Fruit fly (Drosophila melanogaster) whole organism, adult: Measurements from ENCODE around the gene CG16854.

Experiments used
- CG11617 ChIP-seq: fragments of 200-800 bp; sonication (Bioruptor generic); optimal IDR thresholded peaks from 2 replicates; lab custom pipeline; 2017; ENCODE audit warnings: mild to moderate bottlenecking, missing biosample characterization, missing genetic modification reagents, missing genetic modification characterization
- CG12768 ChIP-seq: fragments of 200-800 bp; sonication (Bioruptor generic); optimal IDR thresholded peaks from 2 replicates; lab custom pipeline; 2017; ENCODE audit warnings: missing biosample characterization, missing genetic modification characterization, mild to moderate bottlenecking, moderate library complexity, missing genetic modification reagents
- CG14711 ChIP-seq: fragments of 200-800 bp; sonication (Bioruptor generic); optimal IDR thresholded peaks from 2 replicates; lab custom pipeline; 2018; ENCODE audit warnings: missing biosample characterization, mild to moderate bottlenecking, missing genetic modification characterization, moderate library complexity
- CG1620 ChIP-seq: fragments of 200-800 bp; sonication (Bioruptor generic); optimal IDR thresholded peaks from 2 replicates; lab custom pipeline; 2016; ENCODE audit warnings: missing biosample characterization, missing genetic modification characterization
- CG33017 ChIP-seq: fragments of 200-800 bp; sonication (Bioruptor generic); optimal IDR thresholded peaks from 2 replicates; lab custom pipeline; 2018; ENCODE audit warnings: missing biosample characterization, mild to moderate bottlenecking, missing genetic modification characterization, moderate library complexity
- CG5204 ChIP-seq: fragments of 200-800 bp; sonication (Bioruptor generic); optimal IDR thresholded peaks from 2 replicates; lab custom pipeline; 2016; ENCODE audit warnings: missing biosample characterization, missing genetic modification characterization
- CG7045 ChIP-seq: fragments of 200-800 bp; sonication (Bioruptor generic); optimal IDR thresholded peaks from 2 replicates; lab custom pipeline; 2017; ENCODE audit warnings: missing biosample characterization, mild to moderate bottlenecking, missing genetic modification characterization
- CG7101 ChIP-seq: fragments of 200-800 bp; sonication (Bioruptor generic); optimal IDR thresholded peaks from 2 replicates; lab custom pipeline; 2018; ENCODE audit warnings: missing biosample characterization, mild to moderate bottlenecking, missing genetic modification characterization, moderate library complexity
- Clk ChIP-seq: fragments of 200-800 bp; sonication (Bioruptor generic); optimal IDR thresholded peaks from 2 replicates; lab custom pipeline; 2017; ENCODE audit warnings: missing biosample characterization, missing genetic modification characterization
- Crg-1 ChIP-seq: fragments of 200-800 bp; sonication (Bioruptor generic); optimal IDR thresholded peaks from 2 replicates; lab custom pipeline; 2016; ENCODE audit warnings: missing biosample characterization, missing genetic modification characterization
- Hr96 ChIP-seq: fragments of 200-800 bp; sonication (Bioruptor generic); optimal IDR thresholded peaks from 2 replicates; lab custom pipeline; 2016; ENCODE audit warnings: missing biosample characterization, missing genetic modification characterization
- Mnt ChIP-seq: fragments of 200-800 bp; sonication (Bioruptor generic); optimal IDR thresholded peaks from 2 replicates; lab custom pipeline; 2016; ENCODE audit warnings: missing biosample characterization, mild to moderate bottlenecking, missing genetic modification characterization
- bab1 ChIP-seq: fragments of 200-800 bp; sonication (Bioruptor generic); optimal IDR thresholded peaks from 3 replicates; lab custom pipeline; 2019; ENCODE audit warnings: missing biosample characterization, mild to moderate bottlenecking, missing genetic modification characterization, moderate library complexity
- cic ChIP-seq: fragments of 200-800 bp; sonication (Bioruptor generic); optimal IDR thresholded peaks from 2 replicates; lab custom pipeline; 2017; ENCODE audit warnings: missing biosample characterization, mild to moderate bottlenecking, missing genetic modification characterization, moderate library complexity
- cnc ChIP-seq, 2 experiments: fragments of >200 bp; optimal IDR thresholded peaks; 2 replicates each; lab custom pipeline; 2017
- kay ChIP-seq: fragments of 200-800 bp; sonication (Bioruptor generic); peaks from one replicate; lab custom pipeline; 2016; ENCODE audit warnings: missing biosample characterization, missing genetic modification characterization, borderline replicate concordance
- ovo ChIP-seq: fragments of 200-800 bp; sonication (Bioruptor generic); optimal IDR thresholded peaks from 2 replicates; lab custom pipeline; 2016; ENCODE audit warnings: missing biosample characterization, missing genetic modification characterization
- pad ChIP-seq: fragments of 200-800 bp; sonication (Bioruptor generic); optimal IDR thresholded peaks from 3 replicates; lab custom pipeline; 2017; ENCODE audit warnings: missing biosample characterization, missing genetic modification characterization, mild to moderate bottlenecking, moderate library complexity, missing genetic modification reagents
- tj ChIP-seq: fragments of 200-800 bp; sonication (Bioruptor generic); optimal IDR thresholded peaks from 3 replicates; lab custom pipeline; 2017; ENCODE audit warnings: missing biosample characterization, mild to moderate bottlenecking, missing genetic modification characterization, moderate library complexity
- toe ChIP-seq: fragments of 200-800 bp; sonication (Bioruptor generic); optimal IDR thresholded peaks from 2 replicates; lab custom pipeline; 2016; ENCODE audit warnings: missing biosample characterization, missing genetic modification characterization

The CG16854 gene

DNA sequence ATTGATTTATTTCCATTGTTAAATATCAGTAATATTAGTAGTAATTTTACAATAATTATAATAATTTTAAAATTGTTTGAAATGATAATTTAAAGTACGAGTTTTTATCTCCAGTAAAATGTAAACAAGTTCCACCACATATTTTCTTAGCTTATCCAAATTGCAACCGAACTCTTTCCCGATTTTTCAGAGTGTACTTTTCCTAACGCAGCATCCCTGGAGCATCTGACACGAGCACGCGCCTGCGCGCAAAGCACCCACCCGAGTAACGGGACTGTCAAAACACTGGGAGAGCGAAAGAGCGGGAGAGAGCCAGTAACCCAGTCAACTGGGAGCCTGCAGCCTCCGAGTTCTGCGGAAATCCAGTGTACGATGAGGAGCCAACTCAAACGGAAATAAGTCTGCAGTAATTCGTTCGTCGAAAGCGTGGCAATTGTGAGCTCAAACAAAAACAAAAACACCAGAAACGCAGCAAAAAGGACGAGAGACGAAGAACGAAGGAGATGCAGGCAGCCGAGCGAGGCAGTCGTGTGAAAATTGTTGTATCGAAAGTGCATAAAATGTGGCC is at the start of gene CG16854:
CG16854 (plus strand) TSS at position 365 of the 568 bp plus-strand sequence.
- TF ChIP-seq Crg-1 (GFP tag; lab: Kevin White, UChicago) = no peak
- no peak for TF ChIP-seq CG7101
- TF ChIP-seq CG33017 (tag; lab: Kevin White, UChicago) = no peak
- TF ChIP-seq cnc (optimal IDR thresholded peaks at IDR 0.05; lab: Kevin White, UChicago) = no peak
- TF ChIP-seq bab1 (GFP tag; lab: Kevin White, UChicago) = no peak
- no peak for TF ChIP-seq kay (GFP tag; lab: Kevin White, UChicago)

DNA sequence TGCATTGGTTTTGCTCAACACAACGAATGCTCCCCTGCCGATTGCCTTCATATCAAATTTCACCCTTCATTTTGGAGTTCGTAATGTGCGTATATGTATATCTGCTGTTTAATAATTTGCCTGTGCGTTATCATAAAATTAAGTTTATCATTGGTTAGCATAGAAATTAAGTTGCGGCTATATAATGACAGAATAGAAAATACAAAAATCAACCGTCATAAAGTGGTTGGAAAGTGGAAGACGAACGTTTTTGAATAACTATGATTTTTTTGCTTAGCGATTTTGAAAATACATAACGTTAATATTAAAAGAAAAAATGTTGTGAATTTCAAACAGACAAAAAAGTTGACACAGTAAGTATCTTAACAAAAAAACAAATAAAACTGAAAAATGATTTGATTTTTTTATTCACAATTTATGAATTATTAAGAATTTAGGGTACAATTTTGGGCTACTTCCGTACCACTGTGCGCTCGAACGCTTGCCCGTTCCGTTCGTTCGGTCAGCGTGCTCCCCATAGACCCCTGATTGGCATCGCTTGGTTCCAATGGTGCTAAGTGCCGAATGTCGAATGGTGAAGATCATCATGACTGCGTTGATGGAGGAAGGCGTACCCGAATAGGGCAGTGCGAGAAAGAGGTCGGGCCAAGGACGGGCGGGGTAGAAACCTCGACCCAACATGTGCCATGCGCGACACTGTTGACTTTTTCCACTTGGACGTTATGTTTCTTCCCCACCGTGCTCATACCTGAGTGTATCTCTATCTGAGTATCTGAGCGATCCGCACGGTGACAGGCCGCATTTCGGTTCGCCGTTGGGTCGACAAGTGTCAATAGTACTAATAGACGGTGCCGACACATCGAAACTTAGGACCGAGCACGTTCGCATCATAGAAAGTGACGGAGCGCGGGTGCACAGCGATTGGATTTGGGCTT is 48.7 kb upstream of the CG16854 start:
- TF ChIP-seq CG14711 (tag; lab: Kevin White, UChicago) (no peak), kay (GFP tag; lab: Kevin White, UChicago) (peak; percentile 27)

DNA sequence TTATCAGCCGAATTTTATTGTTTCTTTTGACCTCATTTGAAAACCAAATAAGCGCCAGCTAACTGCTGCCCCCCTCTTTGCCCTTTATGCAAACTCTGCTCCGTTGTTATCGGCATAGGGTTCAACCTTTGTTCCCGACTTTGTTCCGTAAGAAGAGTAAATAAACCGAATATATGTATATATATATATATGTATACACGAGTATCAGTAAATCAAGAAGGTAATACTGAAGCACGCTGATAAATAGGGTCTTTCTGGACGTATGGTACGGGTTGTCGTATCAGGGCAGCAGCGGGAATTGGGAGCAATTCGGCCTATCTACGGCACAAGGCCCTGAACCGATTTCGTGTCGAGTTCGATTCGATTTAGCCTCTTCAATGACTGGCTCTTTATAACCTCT is 47.6 kb upstream of the CG16854 start:
- TF ChIP-seq cic (GFP tag; lab: Kevin White, UChicago) = no peak
- no peak for TF ChIP-seq CG33017 (tag; lab: Kevin White, UChicago)
- no peak for TF ChIP-seq tj (GFP tag; lab: Kevin White, UChicago)
- TF ChIP-seq CG7101 = no peak
- no peak for TF ChIP-seq Clk (GFP tag; lab: Kevin White, UChicago)
- TF ChIP-seq CG11617 (GFP tag; lab: Kevin White, UChicago) = no peak
- TF ChIP-seq CG12768 (GFP tag; lab: Kevin White, UChicago) = no peak
- no peak for TF ChIP-seq ovo (GFP tag; lab: Kevin White, UChicago)
- no peak for TF ChIP-seq CG14711 (tag; lab: Kevin White, UChicago)
- no peak for TF ChIP-seq CG5204 (GFP tag; lab: Kevin White, UChicago)
- TF ChIP-seq bab1 (GFP tag; lab: Kevin White, UChicago) = no peak

DNA sequence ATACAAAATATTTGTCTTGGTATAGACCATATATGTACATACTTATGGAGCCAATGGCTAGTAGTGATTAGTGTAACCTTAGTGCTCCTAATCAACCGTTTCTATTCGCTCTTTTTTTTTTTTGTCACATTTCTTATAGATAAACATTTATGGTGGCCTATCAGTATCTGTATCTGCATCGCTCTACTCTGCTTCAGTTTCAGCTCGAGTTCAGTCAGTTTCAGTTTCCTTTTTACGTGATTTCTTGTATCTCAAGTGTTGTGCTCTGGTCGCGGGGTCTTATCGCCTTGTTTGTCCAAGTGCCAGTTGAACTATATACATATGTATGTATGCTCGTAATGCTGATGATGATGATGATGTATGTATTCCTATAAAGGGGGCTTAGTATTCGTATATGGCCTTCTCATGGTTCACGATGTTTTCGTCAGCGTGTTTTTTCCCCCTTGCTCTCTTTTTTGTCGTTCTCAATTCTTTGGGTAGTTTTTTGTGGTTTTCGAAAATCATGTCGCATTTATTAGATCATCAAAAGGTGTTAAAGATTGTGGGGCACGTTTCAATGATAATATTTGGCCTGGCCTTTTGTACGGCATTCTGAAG is 46.9 kb upstream of the CG16854 start:
- TF ChIP-seq Mnt (no peak), CG7101 (no peak), toe (GFP tag; lab: Kevin White, UChicago) (no peak)

DNA sequence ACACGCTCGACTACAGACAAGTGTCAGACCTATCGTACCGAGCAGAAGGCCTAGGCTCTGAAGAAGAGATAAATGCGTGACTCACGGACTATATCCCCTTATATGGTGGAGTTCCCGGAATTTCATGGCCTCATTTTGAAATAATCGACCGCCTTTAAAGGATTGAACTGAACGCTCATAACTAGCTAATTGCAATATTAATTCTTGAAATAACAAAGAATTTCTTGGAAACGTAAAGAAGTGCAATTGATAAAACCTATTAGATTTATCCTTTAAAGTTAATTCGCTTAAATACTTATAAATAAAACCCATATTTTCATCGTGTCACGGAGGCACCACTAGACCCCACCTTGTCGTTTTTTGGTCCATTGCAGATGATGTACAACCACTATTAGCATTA is 45.4 kb upstream of the CG16854 start:
- TF ChIP-seq Hr96 (GFP tag; lab: Kevin White, UChicago) = no peak
- no peak for TF ChIP-seq bab1 (GFP tag; lab: Kevin White, UChicago)

DNA sequence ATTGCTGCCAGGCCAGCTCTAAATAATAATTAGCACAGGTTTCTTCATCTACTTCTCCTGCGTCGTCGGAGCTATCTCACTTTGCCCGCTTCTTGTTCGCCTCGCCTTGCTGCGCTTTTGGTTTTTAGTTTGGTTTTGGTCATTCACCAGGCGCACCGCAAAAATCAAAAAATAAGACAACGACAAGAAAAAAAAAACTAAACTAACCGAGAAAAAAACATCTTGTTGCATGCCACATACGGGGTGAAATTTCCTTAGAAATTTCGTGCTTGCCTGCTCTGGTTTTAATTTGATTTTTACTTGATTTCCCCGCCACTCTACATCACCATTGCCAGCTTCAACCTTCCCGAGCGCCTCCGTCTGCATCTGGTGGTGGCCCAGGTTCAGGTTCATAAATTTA is 44.7 kb upstream of the CG16854 start:
- TF ChIP-seq CG5204 (GFP tag; lab: Kevin White, UChicago) (no peak), CG33017 (tag; lab: Kevin White, UChicago) (no peak), Hr96 (GFP tag; lab: Kevin White, UChicago) (no peak), bab1 (GFP tag; lab: Kevin White, UChicago) (no peak), Crg-1 (GFP tag; lab: Kevin White, UChicago) (no peak), CG7101 (no peak), cnc (optimal IDR thresholded peaks at IDR 0.05; lab: Kevin White, UChicago) (no peak), Clk (GFP tag; lab: Kevin White, UChicago) (no peak), CG7045 (GFP tag; lab: Kevin White, UChicago) (no peak), toe (GFP tag; lab: Kevin White, UChicago) (no peak), ovo (GFP tag; lab: Kevin White, UChicago) (no peak), kay (GFP tag; lab: Kevin White, UChicago) (no peak), CG1620 (GFP tag; lab: Kevin White, UChicago) (no peak), CG12768 (GFP tag; lab: Kevin White, UChicago) (no peak), pad (GFP tag; lab: Kevin White, UChicago) (no peak), cic (GFP tag; lab: Kevin White, UChicago) (no peak), CG11617 (GFP tag; lab: Kevin White, UChicago) (no peak), tj (GFP tag; lab: Kevin White, UChicago) (no peak)
